Worm (Caenorhabditis elegans) whole organism, L4 larva: ENCODE measurements around the gene D1005.6.

Source experiments
- F26F4.8 ChIP-seq: fragments of 200-800 bp; sonication (Bioruptor generic); conservative IDR thresholded peaks from 2 replicates; pipeline ENCODE4 v1.3.6; 2022; ENCODE audit warnings: missing genetic modification characterization, missing compliant biosample characterization
- R02D3.7 ChIP-seq: fragments of 150-350 bp; sonication (generic microtip); optimal IDR thresholded peaks from 3 replicates; lab custom pipeline; 2014; ENCODE audit warnings: missing biosample characterization, missing genetic modification characterization
- Y5F2A.4 ChIP-seq: fragments of 200-800 bp; sonication (Bioruptor generic); optimal IDR thresholded peaks from 2 replicates; lab custom pipeline; 2018; ENCODE audit warnings: mild to moderate bottlenecking, missing genetic modification characterization, missing compliant biosample characterization
- Y75B8A.6 ChIP-seq: fragments of 200-800 bp; sonication (Bioruptor generic); IDR thresholded peaks from 2 replicates; pipeline ENCODE4 v1.3.6; 2022; ENCODE audit warnings: missing genetic modification reagents, missing genetic modification characterization, missing compliant biosample characterization
- ZK337.2 ChIP-seq: fragments of 200-800 bp; sonication (Bioruptor generic); IDR thresholded peaks from 2 replicates; pipeline ENCODE4 v1.3.6; 2022; ENCODE audit warnings: missing genetic modification reagents, missing genetic modification characterization, missing compliant biosample characterization
- ZK546.5 ChIP-seq, 2 experiments: sonication (generic microtip); optimal IDR thresholded peaks; 2 replicates each; lab custom pipeline; 2017; ENCODE audit warnings: missing biosample characterization in 2 of 2, missing genetic modification characterization in 2 of 2
- aha-1 ChIP-seq: fragments of 150-350 bp; peaks from one replicate; lab custom pipeline; 2014; ENCODE audit warnings: missing biosample characterization, missing genetic modification characterization
- aly-2 ChIP-seq: sonication (generic microtip); optimal IDR thresholded peaks from 2 replicates; lab custom pipeline; 2018; ENCODE audit warnings: missing biosample characterization, missing genetic modification characterization
- ama-1 ChIP-seq: fragments of 150-350 bp; optimal IDR thresholded peaks from 2 replicates; lab custom pipeline; 2014; ENCODE audit warnings: inconsistent platforms, mixed read lengths
- arid-1 ChIP-seq: fragments of 200-800 bp; sonication (Bioruptor generic); conservative IDR thresholded peaks from 2 replicates; pipeline ENCODE4 v1.3.6; 2022; ENCODE audit warnings: missing genetic modification reagents, missing genetic modification characterization, missing compliant biosample characterization
- attf-4 ChIP-seq: sonication (generic microtip); optimal IDR thresholded peaks from 3 replicates; lab custom pipeline; 2017; ENCODE audit warnings: missing biosample characterization, missing genetic modification characterization
- ceh-62 ChIP-seq: sonication (generic microtip); optimal IDR thresholded peaks from 2 replicates; lab custom pipeline; 2017; ENCODE audit warnings: missing biosample characterization, missing genetic modification characterization
- ces-1 ChIP-seq: fragments of 150-350 bp; sonication (generic microtip); optimal IDR thresholded peaks from 4 replicates; lab custom pipeline; 2014; ENCODE audit warnings: missing biosample characterization, missing genetic modification reagents, missing genetic modification characterization
- daf-16 ChIP-seq, 3 experiments: sonication (generic microtip); optimal IDR thresholded peaks; 2 replicates each; lab custom pipeline; 2016 to 2017; ENCODE audit warnings: missing genetic modification characterization in 3 of 3, missing genetic modification reagents in 3 of 3, mild to moderate bottlenecking in 2 of 3, missing compliant biosample characterization in 2 of 3, missing biosample characterization in 1 of 3, moderate library complexity in 1 of 3
- daf-8 ChIP-seq: fragments of 200-800 bp; sonication (Bioruptor generic); IDR thresholded peaks from 2 replicates; pipeline ENCODE4 v1.3.6; 2022; ENCODE audit warnings: missing genetic modification characterization, missing compliant biosample characterization
- dmd-8 ChIP-seq: fragments of 200-800 bp; sonication (Bioruptor generic); IDR thresholded peaks from 2 replicates; pipeline ENCODE4 v1.3.6; 2022; ENCODE audit warnings: missing genetic modification characterization, missing compliant biosample characterization
- duxl-1 ChIP-seq: sonication (generic microtip); optimal IDR thresholded peaks from 2 replicates; lab custom pipeline; 2016; ENCODE audit warnings: mild to moderate bottlenecking, missing genetic modification characterization, moderate library complexity, missing compliant biosample characterization; ENCODE audit not compliant: poor library complexity
- egl-27 ChIP-seq: sonication (generic microtip); optimal IDR thresholded peaks from 3 replicates; lab custom pipeline; 2017; ENCODE audit warnings: missing biosample characterization, missing genetic modification reagents, missing genetic modification characterization
- fkh-10 ChIP-seq: fragments of 150-350 bp; optimal IDR thresholded peaks from 2 replicates; lab custom pipeline; 2014; ENCODE audit warnings: missing biosample characterization, missing genetic modification reagents, missing genetic modification characterization
- fos-1 ChIP-seq: fragments of 150-350 bp; optimal IDR thresholded peaks from 2 replicates; lab custom pipeline; 2014; ENCODE audit warnings: missing biosample characterization, missing genetic modification characterization
- hif-1 ChIP-seq, 2 experiments: sonication (generic microtip); optimal IDR thresholded peaks; 2 replicates each; lab custom pipeline; 2016 to 2017; ENCODE audit warnings: missing compliant biosample characterization in 2 of 2, missing genetic modification characterization in 2 of 2, missing genetic modification reagents in 2 of 2, missing genotype in 2 of 2, mild to moderate bottlenecking in 1 of 2
- hlh-11 ChIP-seq: fragments of 200-800 bp; sonication (Bioruptor generic); optimal IDR thresholded peaks from 2 replicates; lab custom pipeline; 2018; ENCODE audit warnings: mild to moderate bottlenecking, missing genetic modification characterization, missing compliant biosample characterization
- lin-29 ChIP-seq: fragments of 200-800 bp; sonication (Bioruptor generic); IDR thresholded peaks from 2 replicates; pipeline ENCODE4 v1.3.6; 2022; ENCODE audit warnings: missing genetic modification reagents, missing genetic modification characterization, missing compliant biosample characterization
- lin-38 ChIP-seq: fragments of 200-800 bp; sonication (Bioruptor generic); IDR thresholded peaks from 2 replicates; pipeline ENCODE4 v1.3.6; 2022; ENCODE audit warnings: missing genetic modification reagents, missing genetic modification characterization, missing compliant biosample characterization
- lir-3 ChIP-seq: sonication (generic microtip); optimal IDR thresholded peaks from 2 replicates; lab custom pipeline; 2016; ENCODE audit warnings: mild to moderate bottlenecking, missing genetic modification characterization, missing compliant biosample characterization
- lsy-2 ChIP-seq, 2 experiments: fragments of 150-350 bp in 1 of 2; sonication (generic microtip) in 1 of 2; optimal IDR thresholded peaks; 2 replicates each; lab custom pipeline; 2014 to 2017; ENCODE audit warnings: missing biosample characterization in 2 of 2, missing genetic modification characterization in 2 of 2
- madf-9 ChIP-seq: fragments of 200-800 bp; sonication (Bioruptor generic); conservative IDR thresholded peaks from 2 replicates; pipeline ENCODE4 v1.3.6; 2022; ENCODE audit warnings: missing genetic modification reagents, missing genetic modification characterization, missing compliant biosample characterization
- mdl-1 ChIP-seq, 2 experiments: fragments of 150-350 bp in 1 of 2; sonication (generic microtip) in 1 of 2; optimal IDR thresholded peaks; 2 replicates each; lab custom pipeline; 2014 to 2017; ENCODE audit warnings: missing biosample characterization in 2 of 2, missing genetic modification characterization in 2 of 2
- mdt-29 ChIP-seq: fragments of 200-800 bp; sonication (Bioruptor generic); IDR thresholded peaks from 2 replicates; pipeline ENCODE4 v1.3.6; 2022; ENCODE audit warnings: missing genetic modification reagents, missing genetic modification characterization, missing compliant biosample characterization
- mep-1 ChIP-seq: fragments of 150-350 bp; sonication (generic microtip); optimal IDR thresholded peaks from 3 replicates; lab custom pipeline; 2014; ENCODE audit warnings: missing biosample characterization, missing genetic modification characterization
- mes-2 ChIP-seq: sonication (generic microtip); optimal IDR thresholded peaks from 2 replicates; lab custom pipeline; 2016; ENCODE audit warnings: missing genotype, mild to moderate bottlenecking, missing genetic modification characterization, missing compliant biosample characterization; ENCODE audit not compliant: poor library complexity, severe bottlenecking
- nhr-102 ChIP-seq: sonication (generic microtip); optimal IDR thresholded peaks from 2 replicates; lab custom pipeline; 2016; ENCODE audit warnings: mild to moderate bottlenecking, missing genetic modification characterization, moderate library complexity, missing compliant biosample characterization
- nhr-11 ChIP-seq: fragments of 150-350 bp; optimal IDR thresholded peaks from 2 replicates; lab custom pipeline; 2014; ENCODE audit warnings: missing biosample characterization, missing genetic modification characterization
- nhr-111 ChIP-seq: fragments of 200-800 bp; sonication (Bioruptor generic); optimal IDR thresholded peaks from 2 replicates; lab custom pipeline; 2018; ENCODE audit warnings: mild to moderate bottlenecking, missing genetic modification characterization, missing compliant biosample characterization
- nhr-25 ChIP-seq: sonication (generic microtip); optimal IDR thresholded peaks from 2 replicates; lab custom pipeline; 2017; ENCODE audit warnings: missing genetic modification characterization, mild to moderate bottlenecking, missing compliant biosample characterization, antibody characterized with exemption, moderate library complexity, borderline replicate concordance; ENCODE audit not compliant: insufficient read depth
- nhr-28 ChIP-seq: fragments of 150-350 bp; optimal IDR thresholded peaks from 2 replicates; lab custom pipeline; 2014; ENCODE audit warnings: missing biosample characterization, missing genetic modification characterization
- nhr-41 ChIP-seq: fragments of 200-800 bp; sonication (Bioruptor generic); IDR thresholded peaks from 2 replicates; pipeline ENCODE4 v1.3.6; 2022; ENCODE audit warnings: missing genetic modification reagents, missing genetic modification characterization, missing compliant biosample characterization
- nhr-42 ChIP-seq: fragments of 200-800 bp; sonication (Bioruptor generic); IDR thresholded peaks from 2 replicates; pipeline ENCODE4 v1.3.6; 2022; ENCODE audit warnings: missing genetic modification characterization, missing compliant biosample characterization
- nhr-6 ChIP-seq: fragments of 150-350 bp; optimal IDR thresholded peaks from 2 replicates; lab custom pipeline; 2014; ENCODE audit warnings: missing biosample characterization, missing genetic modification characterization
- php-3 ChIP-seq: fragments of 200-800 bp; sonication (Bioruptor generic); IDR thresholded peaks from 2 replicates; pipeline ENCODE4 v1.3.6; 2022; ENCODE audit warnings: missing genetic modification reagents, missing genetic modification characterization, missing compliant biosample characterization
- sdz-12 ChIP-seq: fragments of 200-800 bp; sonication (Bioruptor generic); optimal IDR thresholded peaks from 2 replicates; lab custom pipeline; 2018; ENCODE audit warnings: mild to moderate bottlenecking, missing genetic modification characterization, missing compliant biosample characterization
- set-16 ChIP-seq: fragments of 200-800 bp; sonication (Bioruptor generic); IDR thresholded peaks from 2 replicates; pipeline ENCODE4 v1.3.6; 2022; ENCODE audit warnings: missing genetic modification reagents, missing genetic modification characterization, missing compliant biosample characterization
- snpc-4 ChIP-seq: fragments of 150-350 bp; optimal IDR thresholded peaks from 2 replicates; lab custom pipeline; 2014; ENCODE audit warnings: missing biosample characterization, missing genetic modification characterization
- spr-1 ChIP-seq: sonication (generic microtip); optimal IDR thresholded peaks from 2 replicates; lab custom pipeline; 2016; ENCODE audit warnings: mild to moderate bottlenecking, missing genetic modification characterization, missing compliant biosample characterization
- tra-1 ChIP-seq: fragments of 200-800 bp; sonication (Bioruptor generic); IDR thresholded peaks from 2 replicates; pipeline ENCODE4 v1.3.6; 2022; ENCODE audit warnings: missing genetic modification reagents, missing genetic modification characterization, missing compliant biosample characterization
- unc-130 ChIP-seq: sonication (generic microtip); optimal IDR thresholded peaks from 2 replicates; lab custom pipeline; 2016; ENCODE audit warnings: missing genetic modification reagents, missing genetic modification characterization, missing compliant biosample characterization
- unc-62 ChIP-seq, 3 experiments: fragments of 150-350 bp in 1 of 3; sonication (generic microtip); optimal IDR thresholded peaks in 2 of 3; peaks in 1 of 3; 1 replicate in 1 of 3; 2 replicates in 2 of 3; lab custom pipeline; 2014 to 2017; ENCODE audit warnings: missing biosample characterization in 3 of 3, missing genetic modification characterization in 3 of 3, missing genetic modification reagents in 3 of 3, missing genotype in 1 of 3
- zip-11 ChIP-seq: fragments of 200-800 bp; sonication (Bioruptor generic); IDR thresholded peaks from 2 replicates; pipeline ENCODE4 v1.3.6; 2022; ENCODE audit warnings: missing genetic modification characterization, missing compliant biosample characterization
- zip-2 ChIP-seq: fragments of 150-350 bp; optimal IDR thresholded peaks from 2 replicates; lab custom pipeline; 2014; ENCODE audit warnings: missing biosample characterization, missing genetic modification characterization

The D1005.6 gene

DNA sequence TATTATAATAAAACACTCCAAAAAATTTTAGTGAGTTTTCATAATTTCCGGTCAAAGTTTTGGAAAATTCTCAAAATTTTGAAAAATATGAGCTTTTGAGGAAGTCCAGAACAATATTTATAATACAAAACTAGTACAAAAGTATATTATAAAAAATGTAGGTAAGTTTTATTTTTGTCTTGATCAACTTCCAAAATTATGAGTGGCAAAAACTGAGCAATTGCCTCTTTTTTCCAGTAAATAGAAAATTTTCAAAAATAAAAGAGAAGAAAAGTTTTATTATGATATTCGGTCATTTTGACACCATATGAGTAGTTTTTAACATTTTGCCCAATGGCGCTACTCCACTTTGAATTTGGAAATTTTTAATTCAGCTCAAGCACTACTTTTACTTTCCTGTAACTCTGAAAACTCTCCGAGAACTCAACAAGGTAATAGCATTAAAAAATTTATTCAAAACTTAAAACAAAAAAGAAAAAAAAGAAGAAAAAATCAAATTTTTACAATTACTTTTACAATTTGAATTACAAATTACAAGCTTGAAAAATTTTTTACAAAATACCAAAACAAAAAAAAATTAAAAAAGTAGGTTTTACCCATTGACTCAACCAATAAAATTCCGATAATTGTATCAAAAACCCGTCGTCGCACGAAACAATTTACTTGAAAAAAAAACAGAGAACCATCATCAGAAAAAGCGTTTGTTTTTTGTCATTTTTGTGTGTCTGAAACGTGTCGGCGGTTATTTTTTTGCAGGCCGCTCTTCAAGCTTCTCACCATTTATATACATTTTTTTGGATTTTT lies 39.3 kb upstream of the D1005.6 start:
- TF ChIP-seq nhr-25 (tag; lab: Kevin White, UChicago): no peak
- TF ChIP-seq ces-1 (GFP tag; lab: Kevin White, UChicago): no peak
- no peak for TF ChIP-seq zip-2 (tag; lab: Kevin White, UChicago)
- TF ChIP-seq lir-3 (tag; lab: Kevin White, UChicago): no peak
- peak; percentile 77 for TF ChIP-seq mep-1 (tag; lab: Kevin White, UChicago)
- peak; percentile 82 for TF ChIP-seq sdz-12 (GFP tag; lab: Kevin White, UChicago)
- TF ChIP-seq unc-62 (GFP tag; optimal IDR thresholded peaks at IDR 0.05 in 1 of 2; lab: Kevin White, UChicago): peak; percentile 36 to 98
- TF ChIP-seq unc-62 (tag; optimal IDR thresholded peaks at IDR 0.05; lab: Kevin White, UChicago): peak; percentile 20
- TF ChIP-seq nhr-11: no peak
- no peak for TF ChIP-seq unc-130 (GFP tag; lab: Kevin White, UChicago)
- no peak for TF ChIP-seq spr-1 (tag; lab: Kevin White, UChicago)
- peak; percentile 78 for TF ChIP-seq php-3 (GFP tag; lab: Robert Waterston, UW)
- peak in 1 of 2 experiments; percentile 65 for TF ChIP-seq hif-1 (tag; optimal IDR thresholded peaks at IDR 0.05; lab: Kevin White, UChicago)
- peak; percentile 70; the same call in 1 of the 2 replicates for TF ChIP-seq nhr-42 (GFP tag; lab: Robert Waterston, UW)
- TF ChIP-seq ama-1 (lab: Kevin White, UChicago): peak; percentile 56
- TF ChIP-seq lin-29 (GFP tag; lab: Robert Waterston, UW): no peak
- no peak for TF ChIP-seq snpc-4 (tag; lab: Kevin White, UChicago)
- no peak for TF ChIP-seq mdl-1 (tag; optimal IDR thresholded peaks at IDR 0.05; lab: Kevin White, UChicago)
- TF ChIP-seq aha-1 (tag; lab: Kevin White, UChicago): peak; percentile 87
- TF ChIP-seq fos-1 (tag; lab: Kevin White, UChicago): no peak
- TF ChIP-seq nhr-6: no peak
- TF ChIP-seq nhr-111 (GFP tag; lab: Kevin White, UChicago): peak; percentile 52
- TF ChIP-seq nhr-102 (tag; lab: Kevin White, UChicago): peak; percentile 17
- no peak for TF ChIP-seq ceh-62 (tag; lab: Kevin White, UChicago)
- no peak for TF ChIP-seq mes-2 (tag; lab: Kevin White, UChicago)
- TF ChIP-seq egl-27: no peak
- TF ChIP-seq mdt-29 (GFP tag; lab: Robert Waterston, UW): peak; percentile 72
- TF ChIP-seq ZK546.5 (tag; optimal IDR thresholded peaks at IDR 0.05; lab: Kevin White, UChicago): no peak
- TF ChIP-seq daf-8 (GFP tag; lab: Robert Waterston, UW): no peak
- no peak for TF ChIP-seq R02D3.7 (tag; lab: Kevin White, UChicago)
- no peak for TF ChIP-seq dmd-8 (GFP tag; lab: Robert Waterston, UW)
- TF ChIP-seq arid-1 (GFP tag; lab: Robert Waterston, UW): no peak
- peak; percentile 32 for TF ChIP-seq hlh-11 (tag; lab: Kevin White, UChicago)
- no peak for TF ChIP-seq madf-9 (GFP tag; lab: Robert Waterston, UW)
- no peak for TF ChIP-seq set-16
- TF ChIP-seq F26F4.8 (GFP tag; lab: Robert Waterston, UW): no peak
- peak; percentile 27 to 54 for TF ChIP-seq lsy-2 (tag; optimal IDR thresholded peaks at IDR 0.05; lab: Kevin White, UChicago)
- peak in 1 of 2 experiments; percentile 11 for TF ChIP-seq daf-16 (GFP tag; optimal IDR thresholded peaks at IDR 0.05; lab: Kevin White, UChicago)
- TF ChIP-seq daf-16 (tag; optimal IDR thresholded peaks at IDR 0.05; lab: Kevin White, UChicago): peak; percentile 53
- TF ChIP-seq Y5F2A.4 (GFP tag; lab: Kevin White, UChicago): no peak
- no peak for TF ChIP-seq zip-11 (GFP tag; lab: Robert Waterston, UW)
- no peak for TF ChIP-seq fkh-10 (GFP tag; lab: Kevin White, UChicago)
- no peak for TF ChIP-seq ZK337.2 (GFP tag; lab: Robert Waterston, UW)
- TF ChIP-seq aly-2 (tag; lab: Kevin White, UChicago): no peak
- TF ChIP-seq nhr-28 (tag; lab: Kevin White, UChicago): peak; percentile 37
- no peak for TF ChIP-seq attf-4
- 0 out of 2 replicates have a peak, but pooled peaks have one; percentile 9 for TF ChIP-seq nhr-41 (GFP tag; lab: Robert Waterston, UW)
- TF ChIP-seq Y75B8A.6 (GFP tag; lab: Robert Waterston, UW): peak; percentile 88; the same call in 1 of the 2 replicates
- peak; percentile 32 for TF ChIP-seq duxl-1
- TF ChIP-seq lin-38 (GFP tag; lab: Robert Waterston, UW): no peak
- no peak for TF ChIP-seq tra-1 (GFP tag; lab: Robert Waterston, UW)
